Worm (Caenorhabditis elegans): ENCODE results near the gene clec-3.

DNA sequence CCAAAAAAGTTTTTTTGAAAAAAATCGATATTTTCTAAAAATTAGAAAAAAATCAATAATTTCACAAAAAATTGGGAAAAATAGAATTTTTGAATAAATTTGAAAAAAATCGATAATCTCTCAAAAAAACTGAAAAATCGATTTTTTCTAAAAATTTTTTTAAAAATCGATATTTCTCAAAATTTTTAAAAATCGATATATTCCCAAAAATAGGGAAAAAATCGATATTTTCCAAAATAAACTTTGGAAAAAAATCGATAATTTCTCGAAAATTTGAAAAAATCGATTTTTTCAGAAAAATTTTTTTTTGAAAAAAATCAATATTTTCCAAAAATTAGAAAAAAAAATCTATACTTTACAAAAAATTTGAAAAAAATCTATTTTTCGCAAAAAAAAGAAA, 44.9 kb upstream of the clec-3 start:
- TF ChIP-seq elt-1 (tag; optimal IDR thresholded peaks at IDR 0.05; ENCODE audit: borderline replicate concordance, insufficient read depth) (no peak), snpc-4 (tag; optimal IDR thresholded peaks at IDR 0.05) (no peak), pha-4 (tag; optimal IDR thresholded peaks at IDR 0.05) (no peak), nhr-237 (tag; optimal IDR thresholded peaks at IDR 0.05) (no peak), nhr-28 (tag; optimal IDR thresholded peaks at IDR 0.05) (no peak), zip-8 (tag; optimal IDR thresholded peaks at IDR 0.05) (no peak), elt-3 (tag; optimal IDR thresholded peaks at IDR 0.05) (no peak), nhr-12 (tag; optimal IDR thresholded peaks at IDR 0.05) (no peak), mab-5 (tag; optimal IDR thresholded peaks at IDR 0.05) (no peak), hlh-1 (tag; optimal IDR thresholded peaks at IDR 0.05) (no peak), lsy-2 (tag; optimal IDR thresholded peaks at IDR 0.05) (no peak), drap-1 (GFP tag; optimal IDR thresholded peaks at IDR 0.05) (no peak), nhr-76 (tag; optimal IDR thresholded peaks at IDR 0.05) (no peak)

Data from whole organism, mixed stage, embryonic.